Worm (Caenorhabditis elegans) whole organism, L4 larva: ENCODE results near the gene T19C3.6.
A peak's percentile ranks its signal among the peaks of the same experiment; 100 is the strongest.

Source experiments
- T20F7.1 ChIP-seq: fragments of 200-800 bp; sonication (Bioruptor generic); optimal IDR thresholded peaks from 2 replicates; lab custom pipeline; 2018; ENCODE audit warnings: mild to moderate bottlenecking, missing genetic modification characterization, missing compliant biosample characterization
- T26A8.4 ChIP-seq: fragments of 200-800 bp; sonication (Bioruptor generic); IDR thresholded peaks from 2 replicates; pipeline ENCODE4 v1.3.6; 2022; ENCODE audit warnings: missing genetic modification characterization, missing compliant biosample characterization
- ZK337.2 ChIP-seq: fragments of 200-800 bp; sonication (Bioruptor generic); IDR thresholded peaks from 2 replicates; pipeline ENCODE4 v1.3.6; 2022; ENCODE audit warnings: missing genetic modification reagents, missing genetic modification characterization, missing compliant biosample characterization
- ceh-62 ChIP-seq: sonication (generic microtip); optimal IDR thresholded peaks from 2 replicates; lab custom pipeline; 2017; ENCODE audit warnings: missing biosample characterization, missing genetic modification characterization
- ces-1 ChIP-seq: fragments of 150-350 bp; sonication (generic microtip); optimal IDR thresholded peaks from 4 replicates; lab custom pipeline; 2014; ENCODE audit warnings: missing biosample characterization, missing genetic modification reagents, missing genetic modification characterization
- dve-1 ChIP-seq: sonication (generic microtip); optimal IDR thresholded peaks from 2 replicates; lab custom pipeline; 2017; ENCODE audit warnings: antibody characterized with exemption, mild to moderate bottlenecking, missing genetic modification characterization, missing compliant biosample characterization; ENCODE audit not compliant: insufficient read depth
- gei-8 ChIP-seq: fragments of 200-800 bp; sonication (Bioruptor generic); optimal IDR thresholded peaks from 2 replicates; lab custom pipeline; 2018; ENCODE audit warnings: mild to moderate bottlenecking, missing genetic modification characterization, missing compliant biosample characterization
- lin-39 ChIP-seq: fragments of 150-350 bp; optimal IDR thresholded peaks from 2 replicates; lab custom pipeline; 2014; ENCODE audit warnings: missing biosample characterization, missing genetic modification reagents, missing genetic modification characterization
- madf-5 ChIP-seq, 2 experiments: fragments of 200-800 bp; sonication (Bioruptor generic); IDR thresholded peaks; 2 replicates each; pipeline ENCODE4 v1.3.6; 2022; ENCODE audit warnings: missing compliant biosample characterization in 2 of 2, missing genetic modification characterization in 2 of 2
- mep-1 ChIP-seq: fragments of 150-350 bp; sonication (generic microtip); optimal IDR thresholded peaks from 3 replicates; lab custom pipeline; 2014; ENCODE audit warnings: missing biosample characterization, missing genetic modification characterization
- unc-62 ChIP-seq, 3 experiments: fragments of 150-350 bp in 1 of 3; sonication (generic microtip); optimal IDR thresholded peaks in 2 of 3; peaks in 1 of 3; 1 replicate in 1 of 3; 2 replicates in 2 of 3; lab custom pipeline; 2014 to 2017; ENCODE audit warnings: missing biosample characterization in 3 of 3, missing genetic modification characterization in 3 of 3, missing genetic modification reagents in 3 of 3, missing genotype in 1 of 3

ce11 chrIII:600316-600932, 30.9 kb downstream of the T19C3.6 start, which contains the start of gene lec-6:
- no peak for TF ChIP-seq ZK337.2 (GFP tag; lab: Robert Waterston, UW)
- no peak for TF ChIP-seq ceh-62 (tag; lab: Kevin White, UChicago)
- TF ChIP-seq ces-1 (GFP tag; lab: Kevin White, UChicago) = no peak
- TF ChIP-seq T26A8.4 = no peak; the same call in 1 of the 2 replicates
- TF ChIP-seq lin-39 (tag; lab: Kevin White, UChicago) = no peak
- peak; percentile 51 for TF ChIP-seq mep-1
- peak; percentile 96 for TF ChIP-seq dve-1 (tag; lab: Kevin White, UChicago)
- no peak for TF ChIP-seq gei-8
- no peak for TF ChIP-seq madf-5 (GFP tag; IDR thresholded peaks at IDR 0.05; lab: Robert Waterston, UW)
- TF ChIP-seq unc-62 (GFP tag; optimal IDR thresholded peaks at IDR 0.05 in 1 of 2; lab: Kevin White, UChicago) = peak; percentile 74 to 78
- TF ChIP-seq unc-62 (tag; optimal IDR thresholded peaks at IDR 0.05; lab: Kevin White, UChicago) = no peak
- peak; percentile 61 for TF ChIP-seq T20F7.1 (GFP tag; lab: Kevin White, UChicago)
